Fruit fly (Drosophila melanogaster) whole organism, wandering third instar larva: ENCODE measurements around the gene Cyp313a1.

Experiments used
- Abd-B ChIP-seq: fragments of >200 bp; optimal IDR thresholded peaks from 2 replicates; lab custom pipeline; 2017; ENCODE audit warnings: missing biosample characterization, missing genetic modification characterization
- CG32264 ChIP-seq: fragments of 200-800 bp; sonication (Bioruptor generic); optimal IDR thresholded peaks from 2 replicates; lab custom pipeline; 2016; ENCODE audit warnings: missing biosample characterization, missing genetic modification characterization
- CG9705 ChIP-seq: fragments of 200-800 bp; sonication (Bioruptor generic); optimal IDR thresholded peaks from 2 replicates; lab custom pipeline; 2018; ENCODE audit warnings: missing biosample characterization, mild to moderate bottlenecking, missing genetic modification characterization
- Dfd ChIP-seq: fragments of >200 bp; optimal IDR thresholded peaks from 2 replicates; lab custom pipeline; 2017; ENCODE audit warnings: missing biosample characterization, missing genetic modification characterization
- Dif ChIP-seq: fragments of 200-275, 200-300 bp; sonication (Bioruptor generic); optimal IDR thresholded peaks from 2 replicates; lab custom pipeline; 2018; ENCODE audit warnings: missing biosample characterization, missing genetic modification characterization; ENCODE audit not compliant: partially characterized antibody
- GATAd ChIP-seq: sonication (Bioruptor generic); optimal IDR thresholded peaks from 2 replicates; lab custom pipeline; 2016; ENCODE audit warnings: missing biosample characterization, missing genetic modification characterization
- HLH106 ChIP-seq: fragments of 200-800 bp; optimal IDR thresholded peaks from 3 replicates; lab custom pipeline; 2019; ENCODE audit warnings: missing biosample characterization, mild to moderate bottlenecking, missing genetic modification characterization, moderate library complexity
- Hnf4 ChIP-seq: fragments of 200-800 bp; sonication (Bioruptor generic); optimal IDR thresholded peaks from 2 replicates; lab custom pipeline; 2016; ENCODE audit warnings: missing biosample characterization, mild to moderate bottlenecking, missing genetic modification characterization
- Hr78 ChIP-seq: fragments of >200 bp; optimal IDR thresholded peaks from 2 replicates; lab custom pipeline; 2017; ENCODE audit warnings: missing biosample characterization, missing genetic modification characterization
- Hr83 ChIP-seq: fragments of 200-300 bp; sonication (Bioruptor generic); optimal IDR thresholded peaks from 2 replicates; lab custom pipeline; 2016; ENCODE audit warnings: missing biosample characterization, mild to moderate bottlenecking, missing genetic modification characterization, moderate library complexity; ENCODE audit not compliant: poor library complexity, severe bottlenecking
- Jra ChIP-seq: sonication (Bioruptor generic); optimal IDR thresholded peaks from 2 replicates; lab custom pipeline; 2016; ENCODE audit warnings: missing biosample characterization, missing genetic modification characterization
- Mio ChIP-seq: sonication (Bioruptor generic); optimal IDR thresholded peaks from 2 replicates; lab custom pipeline; 2016; ENCODE audit warnings: missing biosample characterization, missing genetic modification characterization
- Myc ChIP-seq: fragments of >200 bp; optimal IDR thresholded peaks from 2 replicates; lab custom pipeline; 2017
- OdsH ChIP-seq: fragments of 200-800 bp; sonication (Bioruptor generic); optimal IDR thresholded peaks from 2 replicates; lab custom pipeline; 2016; ENCODE audit warnings: missing biosample characterization, mild to moderate bottlenecking, missing genetic modification characterization
- Rel ChIP-seq, 2 experiments: fragments of 200-800 bp; sonication (Bioruptor generic) in 1 of 2; optimal IDR thresholded peaks; 2 replicates in 1 of 2; 3 replicates in 1 of 2; lab custom pipeline; 2016 to 2019; ENCODE audit warnings: mild to moderate bottlenecking in 2 of 2, missing biosample characterization in 2 of 2, missing genetic modification characterization in 2 of 2, moderate library complexity in 1 of 2
- Sp1 ChIP-seq: fragments of 200-800 bp; sonication (Bioruptor generic); optimal IDR thresholded peaks from 3 replicates; lab custom pipeline; 2019; ENCODE audit warnings: missing biosample characterization, mild to moderate bottlenecking, missing genetic modification characterization, moderate library complexity
- Vsx2 ChIP-seq: fragments of 200-300, 225-300 bp; sonication (Bioruptor generic); optimal IDR thresholded peaks from 2 replicates; lab custom pipeline; 2018; ENCODE audit warnings: missing biosample characterization, missing genetic modification characterization; ENCODE audit not compliant: partially characterized antibody
- br ChIP-seq: fragments of 200-800 bp; sonication (Bioruptor generic); optimal IDR thresholded peaks from 2 replicates; lab custom pipeline; 2016; ENCODE audit warnings: missing biosample characterization, missing genetic modification characterization
- brk ChIP-seq: fragments of 200-800 bp; sonication (Bioruptor generic); optimal IDR thresholded peaks from 2 replicates; lab custom pipeline; 2016; ENCODE audit warnings: missing biosample characterization, mild to moderate bottlenecking, missing genetic modification characterization
- dl ChIP-seq, 2 experiments: fragments of 175-275, 200-275 bp in 1 of 2; fragments of 200-275 bp in 1 of 2; sonication (Bioruptor generic); optimal IDR thresholded peaks; lab custom pipeline; 2018; ENCODE audit warnings: mild to moderate bottlenecking in 2 of 2, missing biosample characterization in 2 of 2, missing genetic modification characterization in 2 of 2, moderate library complexity in 2 of 2; ENCODE audit not compliant: partially characterized antibody in 2 of 2, insufficient read depth in 1 of 2
- dmrt93B ChIP-seq: fragments of 200-800 bp; sonication (Bioruptor generic); optimal IDR thresholded peaks from 2 replicates; lab custom pipeline; 2018; ENCODE audit warnings: missing biosample characterization, mild to moderate bottlenecking, missing genetic modification characterization
- dsf ChIP-seq: sonication (Bioruptor generic); optimal IDR thresholded peaks from 2 replicates; lab custom pipeline; 2016; ENCODE audit warnings: missing biosample characterization, missing genetic modification characterization, borderline replicate concordance
- ey ChIP-seq: fragments of 200-800 bp; sonication (Bioruptor generic); optimal IDR thresholded peaks from 2 replicates; lab custom pipeline; 2016; ENCODE audit warnings: missing biosample characterization, missing genetic modification characterization
- foxo ChIP-seq, 2 experiments: fragments of 200-800 bp; sonication (Bioruptor generic); optimal IDR thresholded peaks; 2 replicates in 1 of 2; 3 replicates in 1 of 2; lab custom pipeline; 2016 to 2017; ENCODE audit warnings: missing biosample characterization in 2 of 2, missing genetic modification characterization in 2 of 2
- fru ChIP-seq: fragments of 200-800 bp; sonication (Bioruptor generic); optimal IDR thresholded peaks from 3 replicates; lab custom pipeline; 2016; ENCODE audit warnings: missing biosample characterization, mild to moderate bottlenecking, missing genetic modification characterization
- h ChIP-seq: fragments of 200-800 bp; sonication (Bioruptor generic); optimal IDR thresholded peaks from 3 replicates; lab custom pipeline; 2016; ENCODE audit warnings: missing biosample characterization, mild to moderate bottlenecking, missing genetic modification characterization
- jim ChIP-seq: fragments of 175-275, 200-325 bp; sonication (Bioruptor generic); optimal IDR thresholded peaks from 2 replicates; lab custom pipeline; 2016; ENCODE audit warnings: missing biosample characterization, mild to moderate bottlenecking, missing genetic modification characterization
- lola ChIP-seq: fragments of >200 bp; optimal IDR thresholded peaks from 2 replicates; lab custom pipeline; 2017; ENCODE audit warnings: missing biosample characterization, missing genetic modification characterization
- pan ChIP-seq: fragments of >200 bp; optimal IDR thresholded peaks from 2 replicates; lab custom pipeline; 2017
- psq ChIP-seq: fragments of 200-800 bp; sonication (Bioruptor generic); optimal IDR thresholded peaks from 3 replicates; lab custom pipeline; 2017; ENCODE audit warnings: missing biosample characterization, mild to moderate bottlenecking, missing genetic modification characterization, moderate library complexity
- rgr ChIP-seq: fragments of 200-800 bp; sonication (Bioruptor generic); optimal IDR thresholded peaks from 3 replicates; lab custom pipeline; 2016; ENCODE audit warnings: missing biosample characterization, mild to moderate bottlenecking, missing genetic modification characterization
- sv ChIP-seq: fragments of 200-800 bp; sonication (Bioruptor generic); optimal IDR thresholded peaks from 3 replicates; lab custom pipeline; 2016; ENCODE audit warnings: missing biosample characterization, missing genetic modification characterization
- usp ChIP-seq: fragments of >200 bp; optimal IDR thresholded peaks from 2 replicates; lab custom pipeline; 2017; ENCODE audit warnings: missing biosample characterization, missing genetic modification characterization
- woc ChIP-seq: sonication (Bioruptor generic); optimal IDR thresholded peaks from 2 replicates; lab custom pipeline; 2016; ENCODE audit warnings: missing biosample characterization, mild to moderate bottlenecking, missing genetic modification characterization

The Cyp313a1 gene

dm6 chr3R:14542038-14542437 lies 21.2 kb downstream of the Cyp313a1 start:
- no peak for TF ChIP-seq pan (lab: Kevin White, UChicago)

- TF ChIP-seq CG32264 (GFP tag; lab: Kevin White, UChicago) (no peak), Myc (lab: Kevin White, UChicago) (no peak), sv (GFP tag; lab: Kevin White, UChicago) (no peak), Jra (GFP tag; lab: Kevin White, UChicago) (no peak)
These were observed 27.9 kb downstream of the Cyp313a1 start for dm6 chr3R:14548752-14549151.

dm6 chr3R:14555021-14555420 lies 34.2 kb downstream of the Cyp313a1 start:
- no peak for TF ChIP-seq OdsH (GFP tag; lab: Kevin White, UChicago)
- no peak for TF ChIP-seq usp (GFP tag; lab: Kevin White, UChicago)
- no peak for TF ChIP-seq ey
- no peak for TF ChIP-seq fru (GFP tag; lab: Kevin White, UChicago)
- no peak for TF ChIP-seq Hnf4 (GFP tag; lab: Kevin White, UChicago)
- TF ChIP-seq h (GFP tag; lab: Kevin White, UChicago), result no peak

dm6 chr3R:14557480-14558354 lies 36.9 kb downstream of the Cyp313a1 start, which contains the start of gene Pde6:
Gene Pde6, minus strand, starts transcription at chr3R:14558304.
- TF ChIP-seq Hnf4 (GFP tag; lab: Kevin White, UChicago) (no peak), Rel (GFP tag; optimal IDR thresholded peaks at IDR 0.05; lab: Kevin White, UChicago) (peak; percentile 17), Rel (tag; optimal IDR thresholded peaks at IDR 0.05; lab: Kevin White, UChicago) (no peak), foxo (GFP tag; optimal IDR thresholded peaks at IDR 0.05; lab: Kevin White, UChicago) (no peak), Abd-B (GFP tag; lab: Kevin White, UChicago) (no peak), dl (GFP tag; optimal IDR thresholded peaks at IDR 0.05; lab: Kevin White, UChicago; ENCODE audit: insufficient read depth in 1 of 2, partially characterized antibody in 2 of 2) (peak; percentile 22 to 34), Sp1 (GFP tag; lab: Kevin White, UChicago) (peak; percentile 24), dmrt93B (GFP tag; lab: Kevin White, UChicago) (no peak), ey (no peak), Dif (GFP tag; lab: Kevin White, UChicago) (peak; percentile 61), HLH106 (tag; lab: Kevin White, UChicago) (no peak), rgr (GFP tag; lab: Kevin White, UChicago) (no peak), brk (no peak), psq (peak; percentile 19), Dfd (GFP tag; lab: Kevin White, UChicago) (peak; percentile 11), Vsx2 (GFP tag; lab: Kevin White, UChicago) (peak; percentile 8)
- TF ChIP-seq, all 38 proteins: peak for 7

- TF ChIP-seq pan (lab: Kevin White, UChicago), result no peak
- peak; percentile 24 for TF ChIP-seq dmrt93B (GFP tag; lab: Kevin White, UChicago)
- TF ChIP-seq OdsH (GFP tag; lab: Kevin White, UChicago), result peak; percentile 29
- TF ChIP-seq sv (GFP tag; lab: Kevin White, UChicago), result peak; percentile 85
- no peak for TF ChIP-seq Abd-B (GFP tag; lab: Kevin White, UChicago)
- TF ChIP-seq Hr83, result no peak
- no peak for TF ChIP-seq dsf (GFP tag; lab: Kevin White, UChicago)
- TF ChIP-seq woc (GFP tag; lab: Kevin White, UChicago), result no peak
- TF ChIP-seq rgr (GFP tag; lab: Kevin White, UChicago), result peak; percentile 32
- no peak for TF ChIP-seq brk
- TF ChIP-seq Mio (GFP tag; lab: Kevin White, UChicago), result no peak
- TF ChIP-seq Dfd (GFP tag; lab: Kevin White, UChicago), result no peak
- TF ChIP-seq CG32264 (GFP tag; lab: Kevin White, UChicago), result no peak
- no peak for TF ChIP-seq Rel (GFP tag; optimal IDR thresholded peaks at IDR 0.05; lab: Kevin White, UChicago)
- TF ChIP-seq Rel (tag; optimal IDR thresholded peaks at IDR 0.05; lab: Kevin White, UChicago), result no peak
- no peak for TF ChIP-seq Hr78
- TF ChIP-seq HLH106 (tag; lab: Kevin White, UChicago), result no peak
- peak; percentile 11 for TF ChIP-seq CG9705 (GFP tag; lab: Kevin White, UChicago)
- TF ChIP-seq fru (GFP tag; lab: Kevin White, UChicago), result peak; percentile 46
- TF ChIP-seq ey, result peak; percentile 10
- no peak for TF ChIP-seq GATAd (GFP tag; lab: Kevin White, UChicago)
- peak; percentile 42 for TF ChIP-seq h (GFP tag; lab: Kevin White, UChicago)
- TF ChIP-seq Myc (lab: Kevin White, UChicago), result no peak
- no peak for TF ChIP-seq lola (GFP tag; lab: Kevin White, UChicago)
- peak; percentile 43 for TF ChIP-seq Sp1 (GFP tag; lab: Kevin White, UChicago)
- TF ChIP-seq usp (GFP tag; lab: Kevin White, UChicago), result no peak
- TF ChIP-seq psq, result no peak
- no peak for TF ChIP-seq jim
- peak; percentile 43 for TF ChIP-seq br
- peak in 1 of 2 experiments; percentile 57 for TF ChIP-seq foxo (GFP tag; optimal IDR thresholded peaks at IDR 0.05; lab: Kevin White, UChicago)
- no peak for TF ChIP-seq Vsx2 (GFP tag; lab: Kevin White, UChicago)
- no peak for TF ChIP-seq Hnf4 (GFP tag; lab: Kevin White, UChicago)
- TF ChIP-seq, all 38 proteins: peak for 11
These were observed 37.6 kb downstream of the Cyp313a1 start for dm6 chr3R:14558383-14558883.
